Worm (Caenorhabditis elegans) whole organism, L4 larva: ENCODE data around the gene csp-2.

ENCODE experiments used
- D1046.2 ChIP-seq: fragments of 200-800 bp; sonication (Bioruptor generic); IDR thresholded peaks from 2 replicates; pipeline ENCODE4 v1.3.6; 2022; ENCODE audit warnings: missing genetic modification characterization, missing compliant biosample characterization
- T20F7.1 ChIP-seq: fragments of 200-800 bp; sonication (Bioruptor generic); optimal IDR thresholded peaks from 2 replicates; lab custom pipeline; 2018; ENCODE audit warnings: mild to moderate bottlenecking, missing genetic modification characterization, missing compliant biosample characterization
- aly-2 ChIP-seq: sonication (generic microtip); optimal IDR thresholded peaks from 2 replicates; lab custom pipeline; 2018; ENCODE audit warnings: missing biosample characterization, missing genetic modification characterization
- ama-1 ChIP-seq: fragments of 150-350 bp; optimal IDR thresholded peaks from 2 replicates; lab custom pipeline; 2014; ENCODE audit warnings: inconsistent platforms, mixed read lengths
- arid-1 ChIP-seq: fragments of 200-800 bp; sonication (Bioruptor generic); conservative IDR thresholded peaks from 2 replicates; pipeline ENCODE4 v1.3.6; 2022; ENCODE audit warnings: missing genetic modification reagents, missing genetic modification characterization, missing compliant biosample characterization
- ceh-20 ChIP-seq: fragments of 200-800 bp; sonication (Bioruptor generic); IDR thresholded peaks from 2 replicates; pipeline ENCODE4 v1.3.6; 2022; ENCODE audit warnings: missing genetic modification reagents, missing genetic modification characterization, missing compliant biosample characterization
- ceh-28 ChIP-seq: fragments of 150-350 bp; optimal IDR thresholded peaks from 2 replicates; lab custom pipeline; 2014; ENCODE audit warnings: missing biosample characterization, missing genetic modification reagents, missing genetic modification characterization
- daf-16 ChIP-seq, 3 experiments: sonication (generic microtip); optimal IDR thresholded peaks; 2 replicates each; lab custom pipeline; 2016 to 2017; ENCODE audit warnings: missing genetic modification characterization in 3 of 3, missing genetic modification reagents in 3 of 3, mild to moderate bottlenecking in 2 of 3, missing compliant biosample characterization in 2 of 3, missing biosample characterization in 1 of 3, moderate library complexity in 1 of 3
- dmd-6 ChIP-seq: fragments of 200-800 bp; sonication (Bioruptor generic); IDR thresholded peaks from 2 replicates; pipeline ENCODE4 v1.3.6; 2022; ENCODE audit warnings: missing genetic modification reagents, missing genetic modification characterization, missing compliant biosample characterization
- dpl-1 ChIP-seq: fragments of 150-350 bp; optimal IDR thresholded peaks from 2 replicates; lab custom pipeline; 2014; ENCODE audit warnings: missing biosample characterization, missing genetic modification reagents, missing genetic modification characterization
- duxl-1 ChIP-seq: sonication (generic microtip); optimal IDR thresholded peaks from 2 replicates; lab custom pipeline; 2016; ENCODE audit warnings: mild to moderate bottlenecking, missing genetic modification characterization, moderate library complexity, missing compliant biosample characterization; ENCODE audit not compliant: poor library complexity
- dve-1 ChIP-seq: sonication (generic microtip); optimal IDR thresholded peaks from 2 replicates; lab custom pipeline; 2017; ENCODE audit warnings: antibody characterized with exemption, mild to moderate bottlenecking, missing genetic modification characterization, missing compliant biosample characterization; ENCODE audit not compliant: insufficient read depth
- fkh-10 ChIP-seq: fragments of 150-350 bp; optimal IDR thresholded peaks from 2 replicates; lab custom pipeline; 2014; ENCODE audit warnings: missing biosample characterization, missing genetic modification reagents, missing genetic modification characterization
- hlh-11 ChIP-seq: fragments of 200-800 bp; sonication (Bioruptor generic); optimal IDR thresholded peaks from 2 replicates; lab custom pipeline; 2018; ENCODE audit warnings: mild to moderate bottlenecking, missing genetic modification characterization, missing compliant biosample characterization
- lin-13 ChIP-seq: fragments of 150-350 bp; optimal IDR thresholded peaks from 2 replicates; lab custom pipeline; 2014; ENCODE audit warnings: missing biosample characterization, missing genetic modification reagents, missing genetic modification characterization
- lin-38 ChIP-seq: fragments of 200-800 bp; sonication (Bioruptor generic); IDR thresholded peaks from 2 replicates; pipeline ENCODE4 v1.3.6; 2022; ENCODE audit warnings: missing genetic modification reagents, missing genetic modification characterization, missing compliant biosample characterization
- lsy-2 ChIP-seq, 2 experiments: fragments of 150-350 bp in 1 of 2; sonication (generic microtip) in 1 of 2; optimal IDR thresholded peaks; 2 replicates each; lab custom pipeline; 2014 to 2017; ENCODE audit warnings: missing biosample characterization in 2 of 2, missing genetic modification characterization in 2 of 2
- madf-5 ChIP-seq, 2 experiments: fragments of 200-800 bp; sonication (Bioruptor generic); IDR thresholded peaks; 2 replicates each; pipeline ENCODE4 v1.3.6; 2022; ENCODE audit warnings: missing compliant biosample characterization in 2 of 2, missing genetic modification characterization in 2 of 2
- mdt-29 ChIP-seq: fragments of 200-800 bp; sonication (Bioruptor generic); IDR thresholded peaks from 2 replicates; pipeline ENCODE4 v1.3.6; 2022; ENCODE audit warnings: missing genetic modification reagents, missing genetic modification characterization, missing compliant biosample characterization
- mes-2 ChIP-seq: sonication (generic microtip); optimal IDR thresholded peaks from 2 replicates; lab custom pipeline; 2016; ENCODE audit warnings: missing genotype, mild to moderate bottlenecking, missing genetic modification characterization, missing compliant biosample characterization; ENCODE audit not compliant: poor library complexity, severe bottlenecking
- mxl-2 ChIP-seq: fragments of 200-800 bp; sonication (Bioruptor generic); conservative IDR thresholded peaks from 2 replicates; pipeline ENCODE4 v1.3.6; 2022; ENCODE audit warnings: missing genetic modification reagents, missing genetic modification characterization, missing compliant biosample characterization
- nhr-25 ChIP-seq: sonication (generic microtip); optimal IDR thresholded peaks from 2 replicates; lab custom pipeline; 2017; ENCODE audit warnings: missing genetic modification characterization, mild to moderate bottlenecking, missing compliant biosample characterization, antibody characterized with exemption, moderate library complexity, borderline replicate concordance; ENCODE audit not compliant: insufficient read depth
- nhr-28 ChIP-seq: fragments of 150-350 bp; optimal IDR thresholded peaks from 2 replicates; lab custom pipeline; 2014; ENCODE audit warnings: missing biosample characterization, missing genetic modification characterization
- nhr-48 ChIP-seq: sonication (generic microtip); optimal IDR thresholded peaks from 2 replicates; lab custom pipeline; 2016; ENCODE audit warnings: mild to moderate bottlenecking, missing genetic modification characterization, missing compliant biosample characterization
- pqm-1 ChIP-seq: sonication (generic microtip); optimal IDR thresholded peaks from 2 replicates; lab custom pipeline; 2017; ENCODE audit warnings: missing biosample characterization, missing genetic modification characterization
- skn-1 ChIP-seq: fragments of 150-350 bp; optimal IDR thresholded peaks from 2 replicates; lab custom pipeline; 2014; ENCODE audit warnings: missing biosample characterization, missing genetic modification characterization
- snpc-1.2 ChIP-seq: fragments of 200-800 bp; sonication (Bioruptor generic); IDR thresholded peaks from 2 replicates; pipeline ENCODE4 v1.3.6; 2022; ENCODE audit warnings: missing genetic modification reagents, missing genetic modification characterization, missing compliant biosample characterization
- snpc-4 ChIP-seq: fragments of 150-350 bp; optimal IDR thresholded peaks from 2 replicates; lab custom pipeline; 2014; ENCODE audit warnings: missing biosample characterization, missing genetic modification characterization
- unc-39 ChIP-seq: sonication (generic microtip); optimal IDR thresholded peaks from 2 replicates; lab custom pipeline; 2017; ENCODE audit warnings: missing biosample characterization, missing genetic modification characterization
- unc-62 ChIP-seq, 3 experiments: fragments of 150-350 bp in 1 of 3; sonication (generic microtip); optimal IDR thresholded peaks in 2 of 3; peaks in 1 of 3; 1 replicate in 1 of 3; 2 replicates in 2 of 3; lab custom pipeline; 2014 to 2017; ENCODE audit warnings: missing biosample characterization in 3 of 3, missing genetic modification characterization in 3 of 3, missing genetic modification reagents in 3 of 3, missing genotype in 1 of 3
- ztf-11 ChIP-seq: fragments of 150-350 bp; optimal IDR thresholded peaks from 2 replicates; lab custom pipeline; 2014; ENCODE audit warnings: missing biosample characterization, missing genetic modification characterization
- ztf-7 ChIP-seq: fragments of 150-350 bp; optimal IDR thresholded peaks from 2 replicates; lab custom pipeline; 2014; ENCODE audit warnings: missing biosample characterization, missing genetic modification characterization

Gene csp-2

ce11 chrIV:6325772-6326171 lies 18.2 kb downstream of the csp-2 start (continued):
- TF ChIP-seq lin-38 (GFP tag; lab: Robert Waterston, UW) (peak; percentile 64), ztf-7 (no peak), unc-39 (tag; lab: Kevin White, UChicago) (no peak), madf-5 (GFP tag; IDR thresholded peaks at IDR 0.05; lab: Robert Waterston, UW) (no peak), arid-1 (no peak), aly-2 (tag; lab: Kevin White, UChicago) (no peak), mxl-2 (GFP tag; lab: Robert Waterston, UW) (0 out of 2 replicates have a peak, but pooled peaks have one; percentile 43), snpc-4 (tag; lab: Kevin White, UChicago) (no peak), nhr-25 (no peak)

ce11 chrIV:6326448-6326847 lies 18.9 kb downstream of the csp-2 start, which contains the start of gene lsm-8:
Gene lsm-8 (plus strand): TSS chrIV:6326526.
- TF ChIP-seq mes-2 (tag; lab: Kevin White, UChicago) (peak; percentile 15), ztf-11 (no peak)

ce11 chrIV:6327363-6328015 lies 19.9 kb downstream of the csp-2 start:
- TF ChIP-seq ceh-28 = peak; percentile 69
- peak; percentile 64 for TF ChIP-seq nhr-28
- TF ChIP-seq fkh-10 (GFP tag; lab: Kevin White, UChicago) = no peak
- no peak for TF ChIP-seq D1046.2
- TF ChIP-seq dmd-6 (GFP tag; lab: Robert Waterston, UW) = peak; percentile 43; the same call in 1 of the 2 replicates
- no peak for TF ChIP-seq ama-1 (lab: Kevin White, UChicago)
- peak; percentile 40 for TF ChIP-seq pqm-1 (tag; lab: Kevin White, UChicago)
- peak; percentile 17 for TF ChIP-seq dpl-1
- TF ChIP-seq mdt-29 (GFP tag; lab: Robert Waterston, UW) = no peak
- TF ChIP-seq daf-16 (GFP tag; optimal IDR thresholded peaks at IDR 0.05; lab: Kevin White, UChicago) = no peak
- TF ChIP-seq daf-16 (tag; optimal IDR thresholded peaks at IDR 0.05; lab: Kevin White, UChicago) = peak; percentile 59
- TF ChIP-seq skn-1 = no peak
- TF ChIP-seq dve-1 (tag; lab: Kevin White, UChicago) = peak; percentile 38
- peak; percentile 51 for TF ChIP-seq lin-38 (GFP tag; lab: Robert Waterston, UW)
- TF ChIP-seq T20F7.1 = peak; percentile 17
- 0 out of 2 replicates have a peak, but pooled peaks have one; percentile 25 for TF ChIP-seq ceh-20 (GFP tag; lab: Robert Waterston, UW)
- peak; percentile 19 for TF ChIP-seq nhr-48 (tag; lab: Kevin White, UChicago)
- peak; percentile 46 for TF ChIP-seq hlh-11 (tag; lab: Kevin White, UChicago)
- TF ChIP-seq lsy-2 (tag; optimal IDR thresholded peaks at IDR 0.05; lab: Kevin White, UChicago) = peak in 1 of 2 experiments; percentile 59
- TF ChIP-seq, all 104 proteins: peak for 13

ce11 chrIV:6328198-6328597 lies 20.7 kb downstream of the csp-2 start:
- TF ChIP-seq duxl-1 (tag; lab: Kevin White, UChicago) = no peak
- TF ChIP-seq lin-13 (GFP tag; lab: Kevin White, UChicago) = no peak
- TF ChIP-seq unc-62 (GFP tag; optimal IDR thresholded peaks at IDR 0.05 in 1 of 2; lab: Kevin White, UChicago) = peak in 1 of 2 experiments; percentile 94
- no peak for TF ChIP-seq unc-62 (tag; optimal IDR thresholded peaks at IDR 0.05; lab: Kevin White, UChicago)
- TF ChIP-seq, all 104 proteins: peak for 1

ce11 chrIV:6329339-6329738 lies 21.8 kb downstream of the csp-2 start, which contains the start of gene seu-1:
Gene seu-1 (plus strand): TSS chrIV:6329639.
- TF ChIP-seq snpc-1.2 (GFP tag; lab: Robert Waterston, UW) = 0 out of 2 replicates have a peak, but pooled peaks have one; percentile 7
- TF ChIP-seq duxl-1 (tag; lab: Kevin White, UChicago) = no peak
